Fruit fly (Drosophila melanogaster): Measurements from ENCODE around the gene AOX4.

The AOX4 gene

DNA sequence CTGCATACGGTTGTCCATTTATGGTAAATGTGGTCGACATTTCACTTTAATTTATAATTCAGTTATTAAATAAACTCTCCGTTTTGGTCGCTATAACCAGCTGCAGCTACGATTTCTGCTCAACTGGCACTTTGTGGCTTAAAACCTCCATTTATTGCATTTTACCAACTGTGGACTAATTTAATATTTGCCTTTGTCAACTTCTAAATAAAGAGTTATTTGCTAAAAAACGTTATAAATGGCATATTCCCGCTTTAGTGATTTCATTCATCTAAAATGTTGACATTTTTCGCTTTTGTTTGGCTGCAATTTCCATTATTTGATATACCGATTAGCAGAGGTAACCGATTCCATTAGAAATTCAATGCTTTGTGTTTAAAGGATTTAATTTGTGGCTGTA, at the start of gene AOX4:
Gene AOX4 (minus strand): TSS at position 101 of the 400 bp plus-strand sequence.
- TF ChIP-seq CG17801 (GFP tag; optimal IDR thresholded peaks at IDR 0.05; ENCODE audit: partially characterized antibody), result no peak

DNA sequence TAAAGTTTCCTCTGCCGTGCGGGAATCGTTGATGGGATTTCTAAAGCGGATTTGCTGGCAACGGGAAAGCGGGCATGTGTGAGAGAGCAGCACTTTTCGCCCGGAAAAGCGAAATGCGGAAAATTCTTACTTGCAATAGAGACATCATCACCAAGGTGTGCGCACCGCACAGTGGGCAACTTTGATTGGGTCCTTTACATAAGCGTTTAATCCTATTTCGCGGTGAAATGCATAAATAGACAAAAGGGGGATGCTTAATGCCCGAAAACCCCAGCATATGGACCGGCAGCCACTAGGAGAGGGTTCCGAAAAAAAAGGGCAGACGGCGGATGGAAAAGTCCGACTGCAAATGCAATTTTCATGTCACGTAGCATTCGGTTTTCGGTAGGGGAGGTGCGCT, 47.5 kb upstream of the AOX4 start:
- TF ChIP-seq CG17801 (GFP tag; optimal IDR thresholded peaks at IDR 0.05; ENCODE audit: partially characterized antibody), result no peak

DNA sequence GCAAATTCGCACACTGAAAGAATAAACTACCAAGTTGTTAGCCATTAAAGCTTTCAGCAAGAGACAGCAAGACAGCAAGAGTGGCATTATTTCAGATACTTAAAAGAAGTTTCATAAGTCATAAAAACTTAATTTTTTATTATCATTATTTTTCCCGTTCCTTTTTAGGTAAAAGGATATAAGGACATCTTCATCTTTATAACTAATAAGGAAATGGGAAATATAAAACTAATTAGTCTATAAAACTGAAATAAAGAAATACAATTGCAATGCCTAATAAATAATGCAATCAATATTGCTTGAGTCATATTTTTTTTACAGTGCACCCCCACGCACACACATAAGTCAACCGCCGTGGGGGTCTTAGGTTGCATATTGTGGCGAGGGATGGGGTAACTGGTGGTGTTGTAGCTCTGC, 43.4 kb upstream of the AOX4 start:
- TF ChIP-seq CG17801 (GFP tag; optimal IDR thresholded peaks at IDR 0.05; ENCODE audit: partially characterized antibody), result no peak

DNA sequence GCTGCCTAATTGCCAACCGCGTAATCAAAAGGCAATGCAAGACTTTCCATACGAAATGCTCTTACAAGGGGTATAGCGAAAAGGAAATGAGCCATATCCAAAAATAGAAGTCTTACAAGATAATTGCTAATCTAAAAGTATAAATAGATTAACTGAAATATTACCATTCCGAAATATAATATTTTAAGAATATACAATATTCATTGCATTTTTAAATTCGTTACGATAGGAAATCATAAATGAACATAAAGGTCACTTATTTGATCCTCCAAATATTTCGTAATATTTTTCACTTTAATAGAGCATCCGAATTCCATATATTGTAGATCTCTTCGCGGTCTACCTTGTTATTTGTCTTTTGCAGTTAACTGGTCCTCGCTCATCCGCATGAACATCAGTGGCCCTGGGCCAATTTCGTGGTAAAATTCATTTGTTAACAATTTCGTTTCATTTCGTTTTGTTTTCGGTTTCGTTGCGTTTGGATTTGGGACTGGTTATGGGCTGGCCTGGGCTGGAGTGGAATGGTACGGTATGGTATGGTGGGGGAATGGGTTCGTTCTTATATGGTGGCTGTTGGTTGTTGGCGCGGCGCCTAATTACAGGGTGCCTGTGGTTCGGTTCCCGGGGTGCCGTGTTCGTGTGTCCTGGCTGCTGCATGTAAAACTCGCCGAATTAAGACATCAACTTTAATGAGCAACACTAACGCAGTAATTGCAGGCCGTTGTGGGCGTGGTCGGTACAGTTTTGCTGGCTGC, 36.1 kb upstream of the AOX4 start:
- TF ChIP-seq CG17801 (GFP tag; optimal IDR thresholded peaks at IDR 0.05; ENCODE audit: partially characterized antibody), result no peak

DNA sequence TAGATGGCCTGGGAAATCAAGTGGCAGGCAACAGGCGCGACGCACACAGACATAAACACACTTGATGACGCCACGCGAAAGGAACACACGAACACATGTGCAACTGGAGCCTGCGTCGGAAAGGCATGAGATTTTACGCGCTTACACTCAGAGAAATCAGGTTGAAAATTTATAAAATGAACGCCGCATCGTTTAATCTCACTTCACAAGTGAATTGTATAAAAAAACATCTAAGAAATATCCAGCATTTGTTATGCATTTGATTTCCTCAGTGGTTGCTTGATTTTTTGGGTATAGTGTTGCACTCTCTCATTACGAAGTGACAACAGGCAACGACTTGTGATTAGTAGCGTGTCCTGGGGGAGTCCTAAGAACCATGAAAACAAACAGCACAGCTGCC, 34.9 kb upstream of the AOX4 start:
- no peak for TF ChIP-seq CG17801 (GFP tag; optimal IDR thresholded peaks at IDR 0.05; ENCODE audit: partially characterized antibody)

DNA sequence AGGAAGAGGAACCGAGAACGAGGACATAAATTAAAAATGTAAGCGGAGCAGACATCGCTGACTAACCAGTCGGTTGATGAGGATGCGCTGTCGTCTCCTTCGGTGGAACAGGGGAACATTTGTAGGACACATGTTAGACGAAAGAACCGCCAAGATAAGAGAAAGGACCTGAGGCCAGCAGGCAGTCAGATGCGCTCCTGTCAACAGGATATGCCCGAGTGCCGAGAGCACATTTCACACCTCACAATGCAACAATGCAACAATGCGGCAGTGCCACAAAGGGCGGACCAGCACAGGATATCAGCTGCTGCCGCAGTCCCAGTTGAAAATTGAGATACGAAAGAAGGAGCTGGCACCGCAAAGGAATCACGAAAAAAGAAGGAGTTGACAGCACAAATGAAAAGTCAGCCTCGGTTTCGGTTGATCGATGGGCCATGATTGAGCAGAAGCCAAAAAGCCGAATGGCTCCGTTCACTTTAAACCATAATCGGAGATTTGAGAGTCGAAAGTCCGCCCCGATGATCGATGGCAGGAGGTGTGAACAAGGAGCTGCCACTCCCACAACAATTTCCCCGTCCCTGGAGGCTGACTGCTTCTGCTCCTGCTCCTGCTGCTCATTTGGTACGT, 32.0 kb upstream of the AOX4 start:
- no peak for TF ChIP-seq CG17801 (GFP tag; optimal IDR thresholded peaks at IDR 0.05; ENCODE audit: partially characterized antibody)

DNA sequence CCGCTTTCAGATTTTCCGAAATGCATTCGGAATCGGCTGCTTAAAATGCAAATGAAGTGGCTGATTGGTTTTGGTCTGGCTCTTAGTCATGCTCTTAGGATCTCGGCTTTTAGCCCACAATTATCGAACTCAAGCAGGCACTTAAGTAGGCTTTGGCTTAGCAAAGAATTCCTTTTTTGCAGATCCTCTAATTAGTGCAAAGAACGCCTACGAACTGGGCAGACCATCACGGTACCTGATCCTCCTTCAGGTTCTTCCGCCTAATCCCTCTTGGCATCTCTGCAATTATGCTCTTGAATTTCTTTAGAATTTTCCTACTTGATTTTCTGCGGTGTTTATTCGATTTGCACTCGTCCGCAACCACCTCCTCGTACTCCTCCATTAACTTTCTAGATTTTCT, 30.8 kb upstream of the AOX4 start:
- no peak for TF ChIP-seq CG17801 (GFP tag; optimal IDR thresholded peaks at IDR 0.05; ENCODE audit: partially characterized antibody)

DNA sequence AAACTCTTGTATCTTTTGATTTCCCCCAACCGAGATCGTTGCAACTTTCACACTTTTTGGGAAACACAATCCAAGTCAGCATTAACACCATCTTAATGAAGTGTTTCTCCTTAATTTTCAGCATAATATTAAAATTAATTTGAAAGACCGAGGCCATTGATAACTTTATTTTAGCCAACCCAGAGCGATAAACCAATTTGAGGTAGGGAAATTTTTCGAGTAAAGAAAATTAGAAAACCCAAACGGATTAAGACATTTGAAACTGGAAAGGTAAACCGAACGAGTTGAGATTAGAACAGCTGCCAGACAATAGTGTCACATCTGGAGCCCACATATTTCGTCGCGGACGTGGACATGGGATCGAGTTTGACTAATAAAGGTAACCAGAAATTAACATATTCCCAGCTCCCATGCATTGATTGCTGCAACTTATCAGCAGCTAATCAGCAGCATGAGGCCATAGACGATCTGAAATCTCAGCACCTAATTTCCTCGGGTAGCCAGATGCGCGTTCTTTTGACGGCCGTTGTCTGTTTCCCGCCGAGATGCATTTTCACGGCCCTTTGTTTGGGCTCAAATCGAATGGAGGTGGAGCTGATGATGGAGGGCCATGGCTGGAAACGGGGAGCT, 30.0 kb upstream of the AOX4 start:
- no peak for TF ChIP-seq CG17801 (GFP tag; optimal IDR thresholded peaks at IDR 0.05; ENCODE audit: partially characterized antibody)

DNA sequence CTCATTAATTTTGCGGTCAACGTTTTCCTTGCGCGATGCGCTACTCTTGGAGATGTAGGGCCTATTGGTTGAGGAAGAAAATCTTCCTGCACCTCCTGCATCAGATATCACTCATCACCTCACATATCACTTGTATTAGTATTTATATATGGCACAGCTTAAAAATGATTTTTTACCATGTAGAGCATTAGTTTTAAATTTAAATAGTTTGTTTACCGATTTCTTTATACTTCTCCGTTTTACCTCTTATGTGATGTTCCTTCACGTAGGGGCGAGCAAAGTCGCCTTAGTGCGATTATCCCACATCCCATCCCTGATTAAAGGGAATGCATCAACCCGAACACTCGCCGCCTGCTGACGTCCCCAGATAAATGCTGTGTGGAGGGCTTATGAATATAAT, 28.1 kb upstream of the AOX4 start:
- no peak for TF ChIP-seq CG17801 (GFP tag; optimal IDR thresholded peaks at IDR 0.05; ENCODE audit: partially characterized antibody)

DNA sequence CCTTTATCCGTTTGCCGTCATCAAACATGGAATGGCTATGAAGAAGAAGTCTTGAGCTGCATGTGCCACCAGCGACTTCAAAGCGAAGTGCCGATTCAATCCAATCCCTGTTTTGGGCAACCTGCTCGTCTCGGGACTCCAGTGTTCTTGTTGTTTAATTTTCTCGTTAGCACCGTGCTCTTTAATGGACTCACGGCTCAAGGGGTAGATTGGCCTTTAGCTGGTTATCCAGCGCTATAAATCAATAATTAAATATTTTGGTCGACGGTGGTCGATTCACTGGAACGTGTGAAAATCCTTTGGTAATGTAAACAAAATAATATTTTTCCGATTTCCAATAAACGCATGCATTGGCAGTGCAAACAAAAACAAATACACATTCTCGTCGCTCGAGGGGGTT, 27.1 kb upstream of the AOX4 start:
- no peak for TF ChIP-seq CG17801 (GFP tag; optimal IDR thresholded peaks at IDR 0.05; ENCODE audit: partially characterized antibody)

DNA sequence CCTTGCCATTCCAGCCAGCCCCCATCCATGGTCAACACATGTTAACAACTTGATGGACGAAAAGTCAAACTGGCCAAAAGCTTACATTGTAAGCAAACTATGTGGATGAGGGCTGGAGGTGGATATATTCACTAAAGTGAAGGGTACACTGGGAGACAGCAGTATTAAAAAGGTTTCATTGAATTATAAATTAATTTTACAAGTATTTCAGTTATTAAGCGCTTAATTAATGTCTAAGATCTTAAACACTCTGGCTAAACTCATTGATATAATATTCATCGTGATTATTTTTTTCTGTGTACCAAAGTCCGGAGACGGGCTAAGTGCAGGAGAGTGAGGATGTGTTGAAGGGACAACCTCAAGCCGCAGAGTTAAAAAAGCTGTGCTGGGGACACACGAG, 15.9 kb upstream of the AOX4 start:
- TF ChIP-seq CG17801 (GFP tag; optimal IDR thresholded peaks at IDR 0.05; ENCODE audit: partially characterized antibody), result no peak

DNA sequence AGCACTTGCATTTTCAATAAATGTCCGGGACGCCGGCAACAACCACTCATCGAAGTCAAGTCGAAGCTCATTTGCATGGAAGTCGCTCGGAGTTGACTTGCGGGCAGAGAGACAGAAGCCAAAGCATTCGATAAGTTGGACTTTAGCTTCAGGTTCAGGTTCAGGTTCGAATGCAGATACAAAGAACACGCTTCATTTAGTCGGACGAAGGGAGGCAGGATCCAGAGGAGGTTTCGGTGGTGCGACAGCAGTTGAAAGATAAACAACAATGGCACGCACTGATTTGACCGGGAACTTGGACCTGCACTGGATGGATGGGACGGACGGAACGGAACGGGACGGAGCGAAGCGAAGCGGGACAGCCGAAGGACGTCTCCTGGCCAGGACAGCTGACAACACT, 15.3 kb upstream of the AOX4 start:
- TF ChIP-seq CG17801 (GFP tag; optimal IDR thresholded peaks at IDR 0.05; ENCODE audit: partially characterized antibody), result no peak

DNA sequence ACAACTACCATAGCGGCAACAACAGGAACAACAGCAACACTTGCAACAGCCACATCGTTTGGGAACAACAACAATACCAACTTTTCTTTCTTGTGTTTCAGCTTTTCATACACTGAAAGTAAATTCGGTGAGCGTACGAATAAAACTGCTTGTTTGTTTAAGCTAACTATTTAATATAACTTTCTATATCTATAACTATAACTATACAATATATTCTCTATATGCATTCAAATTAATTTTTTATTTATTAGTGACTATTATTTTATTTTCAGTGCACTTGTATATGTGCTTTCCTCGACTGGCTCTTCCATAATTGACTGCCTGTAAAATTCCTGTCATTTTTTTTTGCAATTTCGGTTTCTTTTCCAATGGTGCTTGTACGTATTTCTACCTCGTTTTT, 14.3 kb upstream of the AOX4 start:
- no peak for TF ChIP-seq CG17801 (GFP tag; optimal IDR thresholded peaks at IDR 0.05; ENCODE audit: partially characterized antibody)

DNA sequence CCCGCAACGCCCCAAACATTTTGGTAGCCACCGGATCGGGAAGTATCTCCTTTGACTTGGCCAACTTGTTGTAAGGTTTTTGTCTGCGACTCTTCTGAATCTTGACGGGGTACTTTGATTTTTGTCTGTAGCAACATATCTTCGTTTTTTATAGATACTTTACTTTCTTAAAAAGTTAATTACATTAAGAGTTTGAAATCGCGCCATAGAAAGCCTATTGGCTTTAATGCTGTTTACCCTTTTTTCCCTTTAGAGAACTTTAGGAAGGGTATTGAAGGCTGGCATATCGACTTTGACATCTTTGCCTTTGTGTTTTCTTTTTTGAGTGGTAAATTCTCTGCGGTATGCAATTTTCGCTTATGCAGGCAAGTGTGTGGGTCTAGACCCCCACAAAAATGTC, 13.7 kb upstream of the AOX4 start:
- no peak for TF ChIP-seq CG17801 (GFP tag; optimal IDR thresholded peaks at IDR 0.05; ENCODE audit: partially characterized antibody)

DNA sequence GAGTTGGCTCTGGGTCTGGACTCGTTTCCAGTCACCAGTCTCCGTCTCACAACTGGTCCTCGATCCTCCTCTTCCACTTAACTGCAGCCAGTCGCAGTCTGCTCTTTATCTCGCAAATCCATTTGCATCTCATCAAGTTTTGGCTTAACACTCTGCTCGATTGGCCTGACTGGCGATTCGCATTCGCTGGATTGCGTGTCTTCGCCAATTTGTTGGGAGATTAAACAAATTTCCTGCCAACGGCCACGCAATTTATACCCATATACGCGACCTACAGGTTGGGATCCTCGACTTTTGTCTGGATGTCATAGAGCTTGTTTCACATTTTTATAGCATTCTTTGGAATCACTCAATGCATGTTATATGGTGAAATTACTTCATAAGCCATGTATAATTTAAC, 4.7 kb upstream of the AOX4 start:
- TF ChIP-seq CG17801 (GFP tag; optimal IDR thresholded peaks at IDR 0.05; ENCODE audit: partially characterized antibody), result no peak

DNA sequence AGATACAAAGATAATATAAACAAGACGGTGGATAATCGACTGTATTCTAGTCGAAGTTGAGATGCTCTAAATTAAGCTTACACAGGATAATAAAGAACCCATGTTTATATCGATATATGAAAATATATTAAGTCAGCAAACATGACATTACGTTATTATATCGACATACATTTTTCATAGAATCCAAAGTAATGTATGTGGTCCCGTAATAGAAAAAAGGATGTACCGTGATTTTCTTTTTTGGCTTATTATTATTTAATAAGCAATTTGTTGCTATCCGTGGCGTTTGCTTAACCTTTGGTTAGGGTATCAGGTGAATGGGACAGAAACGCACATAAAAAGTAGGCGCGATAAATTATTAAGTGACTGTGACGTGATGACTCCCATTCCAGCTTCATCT, 3.9 kb upstream of the AOX4 start:
- TF ChIP-seq CG17801 (GFP tag; optimal IDR thresholded peaks at IDR 0.05; ENCODE audit: partially characterized antibody), result no peak

All from ovary, adult (tissue).